Fruit fly (Drosophila melanogaster): ENCODE measurements around the gene ck.
A peak's percentile ranks its signal among the peaks of the same experiment; 100 is the strongest.

DNA sequence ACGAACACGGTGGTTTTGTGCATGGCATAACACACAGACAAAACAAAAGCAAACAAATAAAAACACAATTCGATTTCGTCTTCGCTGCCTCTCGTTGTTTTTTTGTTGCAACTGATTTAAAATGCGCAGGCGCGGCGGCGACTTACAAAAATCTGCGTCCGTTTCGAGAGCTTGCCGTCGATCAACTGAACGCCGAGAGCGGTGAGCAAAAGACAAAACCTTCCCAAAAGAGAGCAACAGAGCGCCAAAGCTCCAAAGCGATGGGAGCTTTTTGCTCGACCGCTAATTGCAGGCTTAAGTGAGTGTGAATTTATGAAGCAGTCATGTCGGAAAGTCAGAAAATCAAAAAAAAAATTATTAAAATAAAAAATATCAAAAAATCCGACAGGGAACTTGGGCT is 60.3 kb downstream of the ck start, which contains the start of gene mol:
- TF ChIP-seq Smox (GFP tag; optimal IDR thresholded peaks at IDR 0.05) (no peak), svp (GFP tag) (no peak), Sox15 (GFP tag; optimal IDR thresholded peaks at IDR 0.05) (no peak), CG11294 (GFP tag; IDR thresholded peaks at IDR 0.05) (no peak), Gug (GFP tag; IDR thresholded peaks at IDR 0.05) (no peak), Hr39 (GFP tag; optimal IDR thresholded peaks at IDR 0.05) (no peak), CG6854 (GFP tag; optimal IDR thresholded peaks at IDR 0.05) (no peak), CG6163 (GFP tag; IDR thresholded peaks at IDR 0.05) (peak; percentile 62), pdm3 (GFP tag; optimal IDR thresholded peaks at IDR 0.05) (no peak), CG6808 (GFP tag; optimal IDR thresholded peaks at IDR 0.05) (peak; percentile 7), Eip93F (GFP tag; optimal IDR thresholded peaks at IDR 0.05) (no peak), achi (GFP tag; optimal IDR thresholded peaks at IDR 0.05) (no peak), Blimp-1 (GFP tag; optimal IDR thresholded peaks at IDR 0.05) (peak; percentile 24)
